Worm (Caenorhabditis elegans): Measurements from ENCODE around the gene C50B8.6.

ce11 chrV:13562748-13563147, 16.0 kb upstream of the C50B8.6 start:
- TF ChIP-seq pha-4 (tag; optimal IDR thresholded peaks at IDR 0.05), result no peak
- no peak for TF ChIP-seq ama-1 (optimal IDR thresholded peaks at IDR 0.05)
